Fruit fly (Drosophila melanogaster) whole organism, embryonic: Measurements from ENCODE around the gene yellow-e.

Source experiments
- Abd-B ChIP-seq: fragments of 200-800 bp; sonication (Bioruptor generic); optimal IDR thresholded peaks from 2 replicates; lab custom pipeline; 2018; ENCODE audit warnings: missing biosample characterization, mild to moderate bottlenecking, missing genetic modification characterization, moderate library complexity
- Aef1 ChIP-seq: fragments of 200-800 bp; sonication (Bioruptor generic); IDR thresholded peaks from 3 replicates; pipeline ENCODE4 v1.3.6; 2022; ENCODE audit warnings: missing biosample characterization, missing genetic modification characterization
- Atf3 ChIP-seq: fragments of 200-800 bp; sonication (Bioruptor generic); optimal IDR thresholded peaks from 3 replicates; lab custom pipeline; 2016; ENCODE audit warnings: missing biosample characterization, missing genetic modification characterization
- C15 ChIP-seq: fragments of 200-800 bp; sonication (Bioruptor generic); IDR thresholded peaks from 3 replicates; pipeline ENCODE4 v1.3.6; 2022; ENCODE audit warnings: missing biosample characterization, missing genetic modification characterization
- CG10209 ChIP-seq: fragments of 200-800 bp; sonication (Bioruptor generic); optimal IDR thresholded peaks from 3 replicates; lab custom pipeline; 2017; ENCODE audit warnings: missing biosample characterization, mild to moderate bottlenecking, missing genetic modification characterization, missing genetic modification reagents
- CG10321 ChIP-seq: fragments of 200-800 bp; sonication (Bioruptor generic); IDR thresholded peaks from 2 replicates; pipeline ENCODE4 v1.3.6; 2022; ENCODE audit warnings: missing biosample characterization, missing genetic modification characterization
- CG10462 ChIP-seq: fragments of 200-800 bp; sonication (Bioruptor generic); optimal IDR thresholded peaks from 2 replicates; lab custom pipeline; 2016; ENCODE audit warnings: missing biosample characterization, missing genetic modification characterization
- CG11695 ChIP-seq: fragments of 200-800 bp; sonication (Bioruptor generic); IDR thresholded peaks from 3 replicates; pipeline ENCODE4 v1.3.6; 2022; ENCODE audit warnings: missing biosample characterization, missing genetic modification characterization
- CG12659 ChIP-seq: fragments of 200-800 bp; sonication (Bioruptor generic); optimal IDR thresholded peaks from 3 replicates; lab custom pipeline; 2017; ENCODE audit warnings: mild to moderate bottlenecking, missing biosample characterization, missing genetic modification reagents, missing genetic modification characterization
- CG12769 ChIP-seq: fragments of 200-800 bp; sonication (Bioruptor generic); optimal IDR thresholded peaks from 2 replicates; lab custom pipeline; 2019; ENCODE audit warnings: missing biosample characterization, mild to moderate bottlenecking, missing genetic modification characterization, moderate library complexity
- CG13287 ChIP-seq: fragments of 200-800 bp; sonication (Bioruptor generic); IDR thresholded peaks from 2 replicates; pipeline ENCODE4 v1.3.6; 2022; ENCODE audit warnings: missing biosample characterization, missing genetic modification characterization; ENCODE audit not compliant: partially characterized antibody
- CG14710 ChIP-seq: fragments of 200-800 bp; sonication (Bioruptor generic); optimal IDR thresholded peaks from 3 replicates; lab custom pipeline; 2019; ENCODE audit warnings: missing biosample characterization, mild to moderate bottlenecking, missing genetic modification characterization, moderate library complexity
- CG14965 ChIP-seq: fragments of 200-800 bp; sonication (Bioruptor generic); optimal IDR thresholded peaks from 2 replicates; lab custom pipeline; 2016; ENCODE audit warnings: missing biosample characterization, missing genetic modification characterization, borderline replicate concordance
- CG16863 ChIP-seq: fragments of 200-800 bp; sonication (Bioruptor generic); optimal IDR thresholded peaks from 3 replicates; lab custom pipeline; 2016; ENCODE audit warnings: missing biosample characterization, missing genetic modification characterization
- CG17359 ChIP-seq: fragments of 200-800 bp; sonication (Bioruptor generic); optimal IDR thresholded peaks from 3 replicates; lab custom pipeline; 2018; ENCODE audit warnings: missing biosample characterization, mild to moderate bottlenecking, missing genetic modification characterization, moderate library complexity
- CG18011 ChIP-seq: fragments of 200-800 bp; sonication (Bioruptor generic); optimal IDR thresholded peaks from 2 replicates; lab custom pipeline; 2017; ENCODE audit warnings: missing biosample characterization, missing genetic modification characterization, mild to moderate bottlenecking, moderate library complexity, missing genotype
- CG2120 ChIP-seq: fragments of 200-800 bp; sonication (Bioruptor generic); optimal IDR thresholded peaks from 3 replicates; lab custom pipeline; 2016; ENCODE audit warnings: missing biosample characterization, missing genetic modification characterization
- CG2678 ChIP-seq: fragments of 200-800 bp; sonication (Bioruptor generic); optimal IDR thresholded peaks from 3 replicates; lab custom pipeline; 2019; ENCODE audit warnings: missing biosample characterization, mild to moderate bottlenecking, missing genetic modification characterization, moderate library complexity
- CG30020 ChIP-seq: fragments of 200-800 bp; optimal IDR thresholded peaks from 2 replicates; lab custom pipeline; 2019; ENCODE audit warnings: missing biosample characterization, mild to moderate bottlenecking, missing genetic modification characterization, moderate library complexity
- CG30403 ChIP-seq: fragments of 200-800 bp; sonication (Bioruptor generic); optimal IDR thresholded peaks from 3 replicates; lab custom pipeline; 2016; ENCODE audit warnings: missing biosample characterization, missing genetic modification characterization
- CG4282 ChIP-seq: fragments of 200-800 bp; sonication (Bioruptor generic); optimal IDR thresholded peaks from 2 replicates; lab custom pipeline; 2016; ENCODE audit warnings: missing biosample characterization, missing genetic modification characterization
- CG4820 ChIP-seq: fragments of 200-800 bp; sonication (Bioruptor generic); optimal IDR thresholded peaks from 3 replicates; lab custom pipeline; 2016; ENCODE audit warnings: missing biosample characterization, missing genetic modification characterization
- CG4854 ChIP-seq: fragments of 200-800 bp; sonication (Bioruptor generic); optimal IDR thresholded peaks from 2 replicates; lab custom pipeline; 2016; ENCODE audit warnings: missing biosample characterization, missing genetic modification characterization, inconsistent platforms
- CG5953 ChIP-seq: fragments of 200-800 bp; sonication (Bioruptor generic); IDR thresholded peaks from 2 replicates; pipeline ENCODE4 v1.3.6; 2022; ENCODE audit warnings: missing biosample characterization, missing genetic modification characterization
- CG9932 ChIP-seq: fragments of 200-800 bp; sonication (Bioruptor generic); IDR thresholded peaks from 2 replicates; pipeline ENCODE4 v1.3.6; 2022; ENCODE audit warnings: missing biosample characterization, missing genetic modification characterization
- Dip3 ChIP-seq: fragments of 200-800 bp; sonication (Bioruptor generic); optimal IDR thresholded peaks from 3 replicates; lab custom pipeline; 2016; ENCODE audit warnings: missing biosample characterization, missing genetic modification characterization
- Eip74EF ChIP-seq, 2 experiments: fragments of 200-800 bp in 1 of 2; fragments of >200 bp in 1 of 2; sonication (Bioruptor generic) in 1 of 2; optimal IDR thresholded peaks; 2 replicates each; lab custom pipeline; 2017 to 2019; ENCODE audit warnings: missing biosample characterization in 2 of 2, missing genetic modification characterization in 2 of 2, mild to moderate bottlenecking in 1 of 2, moderate library complexity in 1 of 2
- HHEX ChIP-seq: fragments of 200-800 bp; sonication (Bioruptor generic); optimal IDR thresholded peaks from 3 replicates; lab custom pipeline; 2017; ENCODE audit warnings: missing biosample characterization, mild to moderate bottlenecking, missing genetic modification characterization, missing genetic modification reagents
- Lpt ChIP-seq: fragments of >200 bp; optimal IDR thresholded peaks from 2 replicates; lab custom pipeline; 2018; ENCODE audit warnings: missing biosample characterization, missing genetic modification characterization
- Med ChIP-seq: fragments of 200-800 bp; sonication (Bioruptor generic); peaks from one replicate; lab custom pipeline; 2016; ENCODE audit warnings: missing biosample characterization, missing genetic modification characterization, mild to moderate bottlenecking, inconsistent platforms, moderate library complexity
- Nf-YB ChIP-seq: fragments of 200-800 bp; sonication (Bioruptor generic); optimal IDR thresholded peaks from 3 replicates; lab custom pipeline; 2019; ENCODE audit warnings: missing biosample characterization, mild to moderate bottlenecking, missing genetic modification characterization, moderate library complexity
- PHDP ChIP-seq: fragments of 200-800 bp; sonication (Bioruptor generic); optimal IDR thresholded peaks from 3 replicates; lab custom pipeline; 2018; ENCODE audit warnings: missing biosample characterization, mild to moderate bottlenecking, missing genetic modification characterization, moderate library complexity
- Spps ChIP-seq: fragments of 200-800 bp; sonication (Bioruptor generic); optimal IDR thresholded peaks from 2 replicates; lab custom pipeline; 2018; ENCODE audit warnings: missing biosample characterization, mild to moderate bottlenecking, missing genetic modification characterization
- Ssrp ChIP-seq: fragments of 200-800 bp; sonication (Bioruptor generic); optimal IDR thresholded peaks from 2 replicates; lab custom pipeline; 2018; ENCODE audit warnings: missing biosample characterization, mild to moderate bottlenecking, missing genetic modification characterization, moderate library complexity
- az2 ChIP-seq: fragments of 200-800 bp; sonication (Bioruptor generic); optimal IDR thresholded peaks from 3 replicates; lab custom pipeline; 2016; ENCODE audit warnings: missing biosample characterization, missing genetic modification characterization
- bab2 ChIP-seq: fragments of 200-800 bp; sonication (Bioruptor generic); optimal IDR thresholded peaks from 2 replicates; lab custom pipeline; 2016; ENCODE audit warnings: missing biosample characterization, missing genetic modification characterization
- cwo ChIP-seq: fragments of 200-800 bp; sonication (Bioruptor generic); optimal IDR thresholded peaks from 3 replicates; lab custom pipeline; 2017; ENCODE audit warnings: missing biosample characterization, missing genetic modification characterization, mild to moderate bottlenecking, moderate library complexity, missing genetic modification reagents
- dmrt11E ChIP-seq: fragments of 200-800 bp; sonication (Bioruptor generic); optimal IDR thresholded peaks from 3 replicates; lab custom pipeline; 2018; ENCODE audit warnings: missing biosample characterization, mild to moderate bottlenecking, missing genetic modification characterization, moderate library complexity
- dpn ChIP-seq, 2 experiments: fragments of 200-800 bp; sonication (Bioruptor generic); optimal IDR thresholded peaks; 3 replicates each; lab custom pipeline; 2016; ENCODE audit warnings: missing biosample characterization in 2 of 2, missing genetic modification characterization in 2 of 2
- jumu ChIP-seq: fragments of 200-800 bp; sonication (Bioruptor generic); optimal IDR thresholded peaks from 3 replicates; lab custom pipeline; 2016; ENCODE audit warnings: missing biosample characterization, missing genetic modification characterization
- lab ChIP-seq: fragments of 200-800 bp; sonication (Bioruptor generic); optimal IDR thresholded peaks from 3 replicates; lab custom pipeline; 2017; ENCODE audit warnings: missing biosample characterization, missing genetic modification characterization, mild to moderate bottlenecking, moderate library complexity, missing genetic modification reagents
- lmd ChIP-seq: fragments of 200-800 bp; sonication (Bioruptor generic); IDR thresholded peaks from 2 replicates; pipeline ENCODE4 v1.3.6; 2022; ENCODE audit warnings: missing biosample characterization, missing genetic modification characterization
- nerfin-2 ChIP-seq: fragments of 200-800 bp; sonication (Bioruptor generic); IDR thresholded peaks from 2 replicates; pipeline ENCODE4 v1.3.6; 2022; ENCODE audit warnings: missing biosample characterization, missing genetic modification characterization; ENCODE audit not compliant: partially characterized antibody
- onecut ChIP-seq: fragments of 200-800 bp; sonication (Bioruptor generic); IDR thresholded peaks from 2 replicates; pipeline ENCODE4 v1.3.6; 2022; ENCODE audit warnings: missing biosample characterization, missing genetic modification characterization
- org-1 ChIP-seq: fragments of 200-800 bp; sonication (Bioruptor generic); optimal IDR thresholded peaks from 2 replicates; lab custom pipeline; 2017; ENCODE audit warnings: missing biosample characterization, missing genetic modification characterization
- psq ChIP-seq: fragments of 200-800 bp; sonication (Bioruptor generic); optimal IDR thresholded peaks from 2 replicates; lab custom pipeline; 2017; ENCODE audit warnings: missing biosample characterization, missing genetic modification characterization
- run ChIP-seq: fragments of 200-800 bp; sonication (Bioruptor generic); optimal IDR thresholded peaks from 3 replicates; lab custom pipeline; 2018; ENCODE audit warnings: missing biosample characterization, mild to moderate bottlenecking, missing genetic modification characterization
- slou ChIP-seq: fragments of 200-800 bp; sonication (Bioruptor generic); optimal IDR thresholded peaks from 3 replicates; lab custom pipeline; 2016; ENCODE audit warnings: missing biosample characterization, missing genetic modification characterization
- sna ChIP-seq: fragments of 200-800 bp; sonication (Bioruptor generic); IDR thresholded peaks from 2 replicates; pipeline ENCODE4 v1.3.6; 2022; ENCODE audit warnings: missing biosample characterization, missing genetic modification characterization; ENCODE audit not compliant: partially characterized antibody
- unpg ChIP-seq: fragments of 200-800 bp; sonication (Bioruptor generic); optimal IDR thresholded peaks from 3 replicates; lab custom pipeline; 2018; ENCODE audit warnings: missing biosample characterization, mild to moderate bottlenecking, missing genetic modification characterization, moderate library complexity

The yellow-e gene

DNA sequence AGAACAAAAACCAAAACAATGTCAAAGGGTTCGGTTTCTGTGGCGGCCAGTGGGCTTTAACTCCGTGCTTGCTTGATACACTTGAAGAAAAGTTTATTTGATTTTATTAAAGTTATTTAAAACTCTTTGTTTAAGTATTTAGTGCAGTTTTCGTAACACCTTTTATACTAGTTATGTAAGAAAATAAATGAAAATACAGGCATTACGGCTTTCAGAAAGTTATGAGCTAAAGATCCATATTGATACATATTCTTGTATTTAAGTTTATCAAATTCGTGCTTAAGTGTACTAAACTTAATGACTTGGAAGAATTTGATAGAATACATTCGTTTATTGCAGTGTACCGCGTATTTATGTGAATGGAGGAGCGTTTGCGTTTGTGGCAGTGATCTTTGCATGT, 31.4 kb upstream of the yellow-e start (continued):
- TF ChIP-seq CG16863 (GFP tag; lab: Kevin White, UChicago) (peak; percentile 13), CG14965 (no peak), Atf3 (no peak), lab (GFP tag; lab: Kevin White, UChicago) (peak; percentile 20), CG11695 (peak; percentile 70; the same call in 2 of the 3 replicates), az2 (GFP tag; lab: Kevin White, UChicago) (peak; percentile 19), Eip74EF (GFP tag; optimal IDR thresholded peaks at IDR 0.05; lab: Kevin White, UChicago) (no peak), CG12769 (tag; lab: Kevin White, UChicago) (no peak), CG4282 (GFP tag; lab: Kevin White, UChicago) (no peak), Med (GFP tag; lab: Kevin White, UChicago) (peak; percentile 57), CG5953 (no peak), nerfin-2 (GFP tag; lab: Robert Waterston, UW) (no peak), Nf-YB (GFP tag; lab: Kevin White, UChicago) (peak; percentile 43), sna (GFP tag; lab: Robert Waterston, UW) (no peak), HHEX (no peak), CG14710 (tag; lab: Kevin White, UChicago) (peak; percentile 42), CG10209 (GFP tag; lab: Kevin White, UChicago) (peak; percentile 34), CG10321 (GFP tag; lab: Robert Waterston, UW) (no peak), Dip3 (GFP tag; lab: Kevin White, UChicago) (peak; percentile 25), CG9932 (GFP tag; lab: Robert Waterston, UW) (peak; percentile 38; the same call in 1 of the 2 replicates), CG18011 (no peak), onecut (GFP tag; lab: Robert Waterston, UW) (no peak), Abd-B (GFP tag; lab: Kevin White, UChicago) (peak; percentile 46), org-1 (GFP tag; lab: Kevin White, UChicago) (no peak), psq (GFP tag; lab: Kevin White, UChicago) (no peak), Ssrp (tag; lab: Kevin White, UChicago) (peak; percentile 51), CG30403 (peak; percentile 65), CG4854 (GFP tag; lab: Kevin White, UChicago) (no peak), run (no peak), cwo (GFP tag; lab: Kevin White, UChicago) (peak; percentile 2), unpg (GFP tag; lab: Kevin White, UChicago) (peak; percentile 69), CG30020 (tag; lab: Kevin White, UChicago) (no peak), PHDP (tag; lab: Kevin White, UChicago) (peak; percentile 69), CG2120 (GFP tag; lab: Kevin White, UChicago) (peak; percentile 75), C15 (GFP tag; lab: Robert Waterston, UW) (no peak), CG17359 (tag; lab: Kevin White, UChicago) (peak; percentile 33), dmrt11E (peak; percentile 60), Spps (peak; percentile 6), lmd (GFP tag; lab: Robert Waterston, UW) (peak; percentile 60; the same call in 1 of the 2 replicates), CG4820 (GFP tag; lab: Kevin White, UChicago) (peak; percentile 22), dpn (GFP tag; optimal IDR thresholded peaks at IDR 0.05; lab: Kevin White, UChicago) (peak; percentile 26 to 27), Lpt (GFP tag; lab: Kevin White, UChicago) (no peak), jumu (peak; percentile 8), CG10462 (GFP tag; lab: Kevin White, UChicago) (peak; percentile 11), bab2 (GFP tag; lab: Kevin White, UChicago) (peak; percentile 6), CG12659 (peak; percentile 42), CG2678 (tag; lab: Kevin White, UChicago) (peak; percentile 71), CG13287 (GFP tag; lab: Robert Waterston, UW) (no peak), slou (no peak), Aef1 (GFP tag; lab: Robert Waterston, UW) (no peak)
